Worm (Caenorhabditis elegans): Measurements from ENCODE around the gene gar-2.

DNA sequence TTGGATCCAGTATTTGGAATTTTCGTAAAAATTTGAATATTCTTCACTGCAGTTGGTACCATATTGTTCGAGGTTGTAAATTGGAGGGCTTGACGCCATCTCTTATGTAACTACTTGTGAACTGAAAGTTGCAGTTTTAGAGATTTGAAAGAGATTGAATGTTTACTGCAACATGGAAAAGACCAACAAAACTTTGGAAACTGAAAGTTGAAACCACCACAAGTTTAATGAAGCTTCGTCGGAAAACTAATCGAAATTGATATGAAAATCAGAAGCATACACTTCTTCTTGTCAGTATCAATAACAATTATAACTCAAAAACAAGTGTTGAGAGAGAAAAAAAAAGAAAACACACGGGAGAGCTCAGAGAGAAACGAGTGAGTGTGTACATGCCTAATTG lies 41.1 kb upstream of the gar-2 start, which contains the start of gene srg-7:
- TF ChIP-seq nhr-28 (tag; optimal IDR thresholded peaks at IDR 0.05) (no peak), nhr-71 (tag; optimal IDR thresholded peaks at IDR 0.05) (no peak), ztf-11 (tag; optimal IDR thresholded peaks at IDR 0.05) (no peak)
